Comparison of ENCODE assay signal across 1 fruit fly cellular context in the genomic region with DNA sequence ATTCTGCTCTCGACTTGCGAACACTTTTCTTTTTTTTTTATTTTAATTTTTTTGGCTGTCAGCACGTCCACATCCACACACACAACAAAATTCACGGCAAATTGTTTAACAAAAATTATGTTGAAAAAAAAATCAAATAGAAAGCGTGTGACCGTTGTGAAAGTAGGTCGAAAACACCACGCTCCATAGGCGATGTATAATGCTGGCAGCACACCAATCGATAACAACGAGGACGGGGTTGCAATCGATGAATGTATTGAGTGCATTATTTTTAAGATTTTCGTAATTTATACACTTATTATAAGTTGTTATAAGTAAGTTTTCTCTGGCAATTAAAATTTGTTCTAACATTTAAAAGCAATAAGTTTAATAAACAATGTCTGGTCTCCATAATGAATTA.
TF ChIP-seq lines count a peak whose summit lies in the region.

Pp2C1 (minus strand) TSS at position 181 of the 400 bp plus-strand sequence.

TF ChIP-seq in whole organism, embryonic, 481 proteins besides CTCF, POLR2A, EP300 and RAD21 (continued from another document and continues in another):
- TF ChIP-seq chn (GFP tag; optimal IDR thresholded peaks at IDR 0.05; lab: Kevin White, UChicago) (no peak), pnt (GFP tag; optimal IDR thresholded peaks at IDR 0.05; lab: Kevin White, UChicago) (no peak), cad (GFP tag; optimal IDR thresholded peaks at IDR 0.05; lab: Kevin White, UChicago) (no peak), sr (GFP tag; IDR thresholded peaks at IDR 0.05; lab: Robert Waterston, UW) (no peak), dm (GFP tag; optimal IDR thresholded peaks at IDR 0.05; lab: Kevin White, UChicago) (no peak), lmd (GFP tag; IDR thresholded peaks at IDR 0.05; lab: Robert Waterston, UW) (no peak), TFAM (GFP tag; optimal IDR thresholded peaks at IDR 0.05; lab: Kevin White, UChicago) (no peak), kni (GFP tag; optimal IDR thresholded peaks at IDR 0.05; lab: Kevin White, UChicago) (no peak), CG2199 (GFP tag; IDR thresholded peaks at IDR 0.05; lab: Robert Waterston, UW) (no peak), CG15073 (GFP tag; optimal IDR thresholded peaks at IDR 0.05; lab: Kevin White, UChicago) (no peak), Sin3A (optimal IDR thresholded peaks at IDR 0.05; lab: Kevin White, UChicago) (no peak), unpg (GFP tag; optimal IDR thresholded peaks at IDR 0.05; lab: Kevin White, UChicago) (no peak), prd (optimal IDR thresholded peaks at IDR 0.05; lab: Kevin White, UChicago) (no peak), prd (GFP tag; IDR thresholded peaks at IDR 0.05; lab: Robert Waterston, UW) (no peak), CG8388 (GFP tag; optimal IDR thresholded peaks at IDR 0.05; lab: Kevin White, UChicago) (no peak), zf30C (GFP tag; optimal IDR thresholded peaks at IDR 0.05; lab: Kevin White, UChicago) (no peak), emc (GFP tag; optimal IDR thresholded peaks at IDR 0.05; lab: Kevin White, UChicago) (no peak), CG18011 (GFP tag; optimal IDR thresholded peaks at IDR 0.05; lab: Kevin White, UChicago) (no peak), CG34224 (GFP tag; IDR thresholded peaks at IDR 0.05; lab: Robert Waterston, UW; ENCODE audit: partially characterized antibody) (peak; percentile 51; the same call in 2 of the 3 replicates), tin (GFP tag; optimal IDR thresholded peaks at IDR 0.05; lab: Kevin White, UChicago) (no peak), hbn (GFP tag; IDR thresholded peaks at IDR 0.05; lab: Robert Waterston, UW; ENCODE audit: partially characterized antibody) (peak; percentile 59), CG2678 (tag; optimal IDR thresholded peaks at IDR 0.05; lab: Kevin White, UChicago) (no peak), az2 (GFP tag; optimal IDR thresholded peaks at IDR 0.05; lab: Kevin White, UChicago) (no peak), Antp (GFP tag; optimal IDR thresholded peaks at IDR 0.05; lab: Kevin White, UChicago) (no peak), Adf1 (GFP tag; IDR thresholded peaks at IDR 0.05; lab: Robert Waterston, UW) (no peak), br (optimal IDR thresholded peaks at IDR 0.05; lab: Kevin White, UChicago) (no peak), Kr (GFP tag; optimal IDR thresholded peaks at IDR 0.05; lab: Kevin White, UChicago) (no peak), slbo (GFP tag; IDR thresholded peaks at IDR 0.05; lab: Robert Waterston, UW) (no peak), CkIIα-i1 (GFP tag; IDR thresholded peaks at IDR 0.05; lab: Robert Waterston, UW) (no peak), eyg (GFP tag; optimal IDR thresholded peaks at IDR 0.05; lab: Kevin White, UChicago) (no peak), ci (GFP tag; IDR thresholded peaks at IDR 0.05; lab: Robert Waterston, UW) (0 out of 3 replicates have a peak, but pooled peaks have one; percentile 14), otp (GFP tag; IDR thresholded peaks at IDR 0.05; lab: Robert Waterston, UW) (no peak), inv (GFP tag; IDR thresholded peaks at IDR 0.05; lab: Robert Waterston, UW; ENCODE audit: partially characterized antibody) (peak; percentile 74), CG1792 (GFP tag; optimal IDR thresholded peaks at IDR 0.05; lab: Kevin White, UChicago) (no peak), Doc3 (GFP tag; IDR thresholded peaks at IDR 0.05; lab: Robert Waterston, UW; ENCODE audit: partially characterized antibody) (peak; percentile 60; the same call in 2 of the 3 replicates), pan (optimal IDR thresholded peaks at IDR 0.05; lab: Kevin White, UChicago) (no peak), pan (GFP tag; optimal IDR thresholded peaks at IDR 0.05 in 1 of 2, IDR thresholded peaks at IDR 0.05 in 1 of 2) (no peak), Bdp1 (GFP tag; optimal IDR thresholded peaks at IDR 0.05; lab: Kevin White, UChicago) (no peak), CG12769 (tag; optimal IDR thresholded peaks at IDR 0.05; lab: Kevin White, UChicago) (no peak), twi (tag; optimal IDR thresholded peaks at IDR 0.05; lab: Kevin White, UChicago) (no peak), CG11456 (GFP tag; IDR thresholded peaks at IDR 0.05; lab: Robert Waterston, UW) (no peak), peb (GFP tag; IDR thresholded peaks at IDR 0.05; lab: Robert Waterston, UW) (no peak), nom (GFP tag; optimal IDR thresholded peaks at IDR 0.05; lab: Kevin White, UChicago) (no peak), Dref (GFP tag; IDR thresholded peaks at IDR 0.05; lab: Robert Waterston, UW) (peak; percentile 88), schlank (tag; optimal IDR thresholded peaks at IDR 0.05; lab: Kevin White, UChicago) (no peak), CG12071 (GFP tag; optimal IDR thresholded peaks at IDR 0.05; lab: Kevin White, UChicago) (no peak), Camta (GFP tag; optimal IDR thresholded peaks at IDR 0.05; lab: Kevin White, UChicago) (no peak), ap (GFP tag; IDR thresholded peaks at IDR 0.05; lab: Robert Waterston, UW) (no peak), Awh (GFP tag; IDR thresholded peaks at IDR 0.05; lab: Robert Waterston, UW) (no peak), ttk (GFP tag; IDR thresholded peaks at IDR 0.05; lab: Robert Waterston, UW) (no peak), caup (GFP tag; optimal IDR thresholded peaks at IDR 0.05; lab: Kevin White, UChicago; ENCODE audit: severe bottlenecking) (no peak), pum (GFP tag; optimal IDR thresholded peaks at IDR 0.05; lab: Kevin White, UChicago) (no peak), Lpt (GFP tag; optimal IDR thresholded peaks at IDR 0.05; lab: Kevin White, UChicago) (no peak), Vsx1 (GFP tag; optimal IDR thresholded peaks at IDR 0.05; lab: Kevin White, UChicago) (no peak), CG12659 (GFP tag; optimal IDR thresholded peaks at IDR 0.05; lab: Kevin White, UChicago) (peak; percentile 14), CG1603 (tag; optimal IDR thresholded peaks at IDR 0.05; lab: Kevin White, UChicago) (peak; percentile 45), Oaz (GFP tag; IDR thresholded peaks at IDR 0.05; lab: Robert Waterston, UW) (no peak), CG14860 (GFP tag; IDR thresholded peaks at IDR 0.05; lab: Robert Waterston, UW; ENCODE audit: partially characterized antibody) (peak; percentile 69), CG9609 (GFP tag; optimal IDR thresholded peaks at IDR 0.05; lab: Kevin White, UChicago) (no peak), lilli (GFP tag; optimal IDR thresholded peaks at IDR 0.05; lab: Kevin White, UChicago) (no peak), grau (tag; optimal IDR thresholded peaks at IDR 0.05; lab: Kevin White, UChicago) (no peak), CG2202 (tag; optimal IDR thresholded peaks at IDR 0.05; lab: Kevin White, UChicago) (no peak), Xrp1 (GFP tag; IDR thresholded peaks at IDR 0.05; lab: Robert Waterston, UW) (no peak), toy (GFP tag; IDR thresholded peaks at IDR 0.05; lab: Robert Waterston, UW) (no peak), gsb-n (tag; optimal IDR thresholded peaks at IDR 0.05; lab: Kevin White, UChicago) (no peak), CG12942 (GFP tag; optimal IDR thresholded peaks at IDR 0.05; lab: Kevin White, UChicago) (no peak), Mad (GFP tag; optimal IDR thresholded peaks at IDR 0.05; lab: Kevin White, UChicago) (no peak), zfh1 (GFP tag; IDR thresholded peaks at IDR 0.05; lab: Robert Waterston, UW) (no peak), CG9932 (GFP tag; IDR thresholded peaks at IDR 0.05; lab: Robert Waterston, UW) (peak; percentile 52; the same call in 1 of the 2 replicates), jigr1 (GFP tag; IDR thresholded peaks at IDR 0.05; lab: Robert Waterston, UW) (no peak; the same call in 2 of the 3 replicates), Hr39 (optimal IDR thresholded peaks at IDR 0.05; lab: Kevin White, UChicago) (no peak), CG4360 (GFP tag; IDR thresholded peaks at IDR 0.05; lab: Robert Waterston, UW) (no peak), CG7271 (tag; optimal IDR thresholded peaks at IDR 0.05; lab: Kevin White, UChicago) (no peak), CG4424 (GFP tag; optimal IDR thresholded peaks at IDR 0.05; lab: Kevin White, UChicago) (no peak), CG8924 (tag; optimal IDR thresholded peaks at IDR 0.05; lab: Kevin White, UChicago) (no peak), ATbp (GFP tag; optimal IDR thresholded peaks at IDR 0.05; lab: Kevin White, UChicago) (no peak), crol (GFP tag; IDR thresholded peaks at IDR 0.05; lab: Robert Waterston, UW) (no peak), jumu (GFP tag; optimal IDR thresholded peaks at IDR 0.05; lab: Kevin White, UChicago) (no peak), Med (GFP tag; lab: Kevin White, UChicago) (peak; percentile 65), Dfd (GFP tag; optimal IDR thresholded peaks at IDR 0.05; lab: Kevin White, UChicago) (no peak), Poxn (GFP tag; IDR thresholded peaks at IDR 0.05; lab: Robert Waterston, UW) (no peak), abd-A (tag; optimal IDR thresholded peaks at IDR 0.05; lab: Kevin White, UChicago) (no peak), CG16863 (GFP tag; optimal IDR thresholded peaks at IDR 0.05; lab: Kevin White, UChicago) (no peak), CG12104 (GFP tag; optimal IDR thresholded peaks at IDR 0.05; lab: Kevin White, UChicago) (no peak), CG7786 (GFP tag; optimal IDR thresholded peaks at IDR 0.05; lab: Kevin White, UChicago) (no peak), CG10431 (GFP tag; optimal IDR thresholded peaks at IDR 0.05; lab: Kevin White, UChicago) (no peak), Drgx (GFP tag; IDR thresholded peaks at IDR 0.05; lab: Robert Waterston, UW) (no peak), CG3838 (GFP tag; optimal IDR thresholded peaks at IDR 0.05; lab: Kevin White, UChicago) (no peak), CG13123 (GFP tag; optimal IDR thresholded peaks at IDR 0.05; lab: Kevin White, UChicago) (no peak), nerfin-2 (GFP tag; IDR thresholded peaks at IDR 0.05; lab: Robert Waterston, UW; ENCODE audit: partially characterized antibody) (peak; percentile 68; the same call in 1 of the 2 replicates), CG11085 (GFP tag; IDR thresholded peaks at IDR 0.05; lab: Robert Waterston, UW) (no peak), exex (tag; optimal IDR thresholded peaks at IDR 0.05; lab: Kevin White, UChicago) (no peak), Usf (GFP tag; optimal IDR thresholded peaks at IDR 0.05; lab: Kevin White, UChicago) (no peak), Bgb (GFP tag; IDR thresholded peaks at IDR 0.05; lab: Robert Waterston, UW; ENCODE audit: partially characterized antibody) (peak; percentile 80), Fer3 (tag; optimal IDR thresholded peaks at IDR 0.05; lab: Kevin White, UChicago) (no peak), Dll (GFP tag; IDR thresholded peaks at IDR 0.05; lab: Robert Waterston, UW; ENCODE audit: partially characterized antibody) (peak; percentile 63; the same call in 3 of the 4 replicates), ems (GFP tag; optimal IDR thresholded peaks at IDR 0.05; lab: Kevin White, UChicago) (no peak), sisA (GFP tag; IDR thresholded peaks at IDR 0.05; lab: Robert Waterston, UW) (no peak), fru (optimal IDR thresholded peaks at IDR 0.05; lab: Kevin White, UChicago) (no peak), Myb (GFP tag; optimal IDR thresholded peaks at IDR 0.05; lab: Kevin White, UChicago) (peak; percentile 14), dpn (GFP tag; optimal IDR thresholded peaks at IDR 0.05; lab: Kevin White, UChicago) (no peak), Taf1 (GFP tag; IDR thresholded peaks at IDR 0.05; lab: Robert Waterston, UW) (no peak), pros (GFP tag; optimal IDR thresholded peaks at IDR 0.05; lab: Kevin White, UChicago) (no peak), CG10654 (GFP tag; optimal IDR thresholded peaks at IDR 0.05; lab: Kevin White, UChicago) (no peak), HmgD (GFP tag; optimal IDR thresholded peaks at IDR 0.05; lab: Kevin White, UChicago) (no peak), NFAT (GFP tag; IDR thresholded peaks at IDR 0.05; lab: Robert Waterston, UW) (no peak), ro (GFP tag; IDR thresholded peaks at IDR 0.05; lab: Robert Waterston, UW) (no peak), gro (GFP tag; optimal IDR thresholded peaks at IDR 0.05; lab: Kevin White, UChicago) (no peak), CG4854 (GFP tag; optimal IDR thresholded peaks at IDR 0.05; lab: Kevin White, UChicago) (no peak), CG16779 (GFP tag; IDR thresholded peaks at IDR 0.05; lab: Robert Waterston, UW) (no peak), HLH4C (GFP tag; IDR thresholded peaks at IDR 0.05; lab: Robert Waterston, UW; ENCODE audit: partially characterized antibody) (peak; percentile 41; the same call in 1 of the 3 replicates), CG16813 (GFP tag; IDR thresholded peaks at IDR 0.05; lab: Robert Waterston, UW; ENCODE audit: partially characterized antibody) (peak; percentile 80), YL-1 (GFP tag; optimal IDR thresholded peaks at IDR 0.05; lab: Kevin White, UChicago) (no peak), dan (GFP tag; IDR thresholded peaks at IDR 0.05; lab: Robert Waterston, UW) (no peak), Sry-β (GFP tag; optimal IDR thresholded peaks at IDR 0.05; lab: Kevin White, UChicago) (no peak), CoRest (tag; optimal IDR thresholded peaks at IDR 0.05; lab: Kevin White, UChicago) (no peak), CG8944 (GFP tag; optimal IDR thresholded peaks at IDR 0.05; lab: Kevin White, UChicago) (no peak), CG8281 (tag; optimal IDR thresholded peaks at IDR 0.05; lab: Kevin White, UChicago) (no peak), Spps (tag; optimal IDR thresholded peaks at IDR 0.05; lab: Kevin White, UChicago) (no peak), p53 (GFP tag; optimal IDR thresholded peaks at IDR 0.05; lab: Kevin White, UChicago) (no peak), MBD-R2 (GFP tag; IDR thresholded peaks at IDR 0.05; lab: Robert Waterston, UW) (no peak), danr (GFP tag; IDR thresholded peaks at IDR 0.05; lab: Robert Waterston, UW) (no peak), bowl (GFP tag; IDR thresholded peaks at IDR 0.05; lab: Robert Waterston, UW) (no peak), CG6654 (GFP tag; optimal IDR thresholded peaks at IDR 0.05; lab: Kevin White, UChicago) (no peak), Hmx (GFP tag; optimal IDR thresholded peaks at IDR 0.05; lab: Kevin White, UChicago) (no peak), CG17829 (tag; optimal IDR thresholded peaks at IDR 0.05; lab: Kevin White, UChicago) (no peak), HLHmδ (GFP tag; optimal IDR thresholded peaks at IDR 0.05; lab: Kevin White, UChicago) (no peak), CG10321 (GFP tag; IDR thresholded peaks at IDR 0.05; lab: Robert Waterston, UW) (no peak; the same call in 1 of the 2 replicates), D19A (tag; optimal IDR thresholded peaks at IDR 0.05; lab: Kevin White, UChicago) (no peak), CG9437 (GFP tag; optimal IDR thresholded peaks at IDR 0.05; lab: Kevin White, UChicago) (no peak), Six4 (GFP tag; optimal IDR thresholded peaks at IDR 0.05; lab: Kevin White, UChicago) (no peak), GATAe (GFP tag; conservative IDR thresholded peaks at IDR 0.05; lab: Robert Waterston, UW) (no peak)
